Fruit fly (Drosophila melanogaster) whole organism, embryonic: ENCODE data around the gene Nepl14.

ENCODE experiments used
- Ada2b ChIP-seq: fragments of 200-800 bp; sonication (Bioruptor generic); IDR thresholded peaks from 2 replicates; pipeline ENCODE4 v1.3.6; 2022; ENCODE audit warnings: missing biosample characterization, missing genetic modification characterization
- Asciz ChIP-seq: fragments of 200-800 bp; sonication (Bioruptor generic); optimal IDR thresholded peaks from 2 replicates; lab custom pipeline; 2017; ENCODE audit warnings: missing biosample characterization, mild to moderate bottlenecking, missing genetic modification characterization, missing genetic modification reagents
- Bteb2 ChIP-seq: fragments of 200-800 bp; sonication (Bioruptor generic); optimal IDR thresholded peaks from 2 replicates; lab custom pipeline; 2016; ENCODE audit warnings: missing biosample characterization, missing genetic modification characterization
- CG10209 ChIP-seq: fragments of 200-800 bp; sonication (Bioruptor generic); optimal IDR thresholded peaks from 3 replicates; lab custom pipeline; 2017; ENCODE audit warnings: missing biosample characterization, mild to moderate bottlenecking, missing genetic modification characterization, missing genetic modification reagents
- CG10462 ChIP-seq: fragments of 200-800 bp; sonication (Bioruptor generic); optimal IDR thresholded peaks from 2 replicates; lab custom pipeline; 2016; ENCODE audit warnings: missing biosample characterization, missing genetic modification characterization
- CG11085 ChIP-seq: fragments of 200-800 bp; sonication (Bioruptor generic); IDR thresholded peaks from 2 replicates; pipeline ENCODE4 v1.3.6; 2022; ENCODE audit warnings: missing biosample characterization, missing genetic modification characterization
- CG11093 ChIP-seq: fragments of 200-800 bp; sonication (Bioruptor generic); IDR thresholded peaks from 3 replicates; pipeline ENCODE4 v1.3.6; 2022; ENCODE audit warnings: missing biosample characterization, missing genetic modification characterization
- CG12299 ChIP-seq: fragments of 200-800 bp; sonication (Bioruptor generic); optimal IDR thresholded peaks from 2 replicates; lab custom pipeline; 2018; ENCODE audit warnings: missing biosample characterization, mild to moderate bottlenecking, missing genetic modification characterization
- CG13123 ChIP-seq: fragments of 200-800 bp; sonication (Bioruptor generic); optimal IDR thresholded peaks from 2 replicates; lab custom pipeline; 2016; ENCODE audit warnings: missing biosample characterization, missing genetic modification characterization
- CG14441 ChIP-seq: fragments of 200-800 bp; sonication (Bioruptor generic); IDR thresholded peaks from 2 replicates; pipeline ENCODE4 v1.3.6; 2022; ENCODE audit warnings: missing biosample characterization, missing genetic modification characterization
- CG15011 ChIP-seq: fragments of 200-800 bp; sonication (Bioruptor generic); optimal IDR thresholded peaks from 3 replicates; lab custom pipeline; 2018; ENCODE audit warnings: missing biosample characterization, mild to moderate bottlenecking, missing genetic modification characterization
- CG15479 ChIP-seq: fragments of 200-800 bp; sonication (Bioruptor generic); optimal IDR thresholded peaks from 3 replicates; lab custom pipeline; 2019; ENCODE audit warnings: missing biosample characterization, mild to moderate bottlenecking, missing genetic modification characterization, moderate library complexity
- CG15514 ChIP-seq: fragments of 200-800 bp; sonication (Bioruptor generic); optimal IDR thresholded peaks from 3 replicates; lab custom pipeline; 2017; ENCODE audit warnings: missing biosample characterization, missing genetic modification characterization, mild to moderate bottlenecking, moderate library complexity, missing genetic modification reagents
- CG18764 ChIP-seq: fragments of 200-800 bp; sonication (Bioruptor generic); optimal IDR thresholded peaks from 3 replicates; lab custom pipeline; 2016; ENCODE audit warnings: missing biosample characterization, missing genetic modification characterization
- CG31441 ChIP-seq: fragments of 200-800 bp; sonication (Bioruptor generic); IDR thresholded peaks from 2 replicates; pipeline ENCODE4 v1.3.6; 2022; ENCODE audit warnings: missing biosample characterization, missing genetic modification characterization
- CG33557 ChIP-seq: fragments of 200-800 bp; sonication (Bioruptor generic); optimal IDR thresholded peaks from 2 replicates; lab custom pipeline; 2019; ENCODE audit warnings: missing biosample characterization, mild to moderate bottlenecking, missing genetic modification characterization, moderate library complexity
- CG42726 ChIP-seq: fragments of 200-800 bp; sonication (Bioruptor generic); IDR thresholded peaks from 2 replicates; pipeline ENCODE4 v1.3.6; 2022; ENCODE audit warnings: missing biosample characterization, missing genetic modification characterization; ENCODE audit not compliant: partially characterized antibody
- CG5245 ChIP-seq: fragments of 200-800 bp; sonication (Bioruptor generic); optimal IDR thresholded peaks from 3 replicates; lab custom pipeline; 2016; ENCODE audit warnings: missing biosample characterization, missing genetic modification characterization
- CG7963 ChIP-seq: fragments of 200-800 bp; sonication (Bioruptor generic); IDR thresholded peaks from 3 replicates; pipeline ENCODE4 v1.3.6; 2022; ENCODE audit warnings: missing biosample characterization, missing genetic modification characterization; ENCODE audit not compliant: partially characterized antibody
- CG8478 ChIP-seq: fragments of >200 bp; optimal IDR thresholded peaks from 2 replicates; lab custom pipeline; 2018
- CG9609 ChIP-seq: fragments of 200-800 bp; sonication (Bioruptor generic); optimal IDR thresholded peaks from 3 replicates; lab custom pipeline; 2016; ENCODE audit warnings: missing biosample characterization, missing genetic modification characterization
- D19A ChIP-seq: fragments of 200-800 bp; optimal IDR thresholded peaks from 3 replicates; lab custom pipeline; 2019; ENCODE audit warnings: missing biosample characterization, mild to moderate bottlenecking, missing genetic modification characterization, moderate library complexity
- Elba2 ChIP-seq: fragments of 200-800 bp; sonication (Bioruptor generic); optimal IDR thresholded peaks from 3 replicates; lab custom pipeline; 2016; ENCODE audit warnings: missing biosample characterization, missing genetic modification characterization
- Hmr ChIP-seq: fragments of 200-800 bp; sonication (Bioruptor generic); optimal IDR thresholded peaks from 3 replicates; lab custom pipeline; 2017; ENCODE audit warnings: mild to moderate bottlenecking, missing biosample characterization, missing genetic modification reagents, missing genetic modification characterization
- Lpt ChIP-seq: fragments of >200 bp; optimal IDR thresholded peaks from 2 replicates; lab custom pipeline; 2018; ENCODE audit warnings: missing biosample characterization, missing genetic modification characterization
- Meics ChIP-seq: fragments of 200-800 bp; sonication (Bioruptor generic); optimal IDR thresholded peaks from 2 replicates; lab custom pipeline; 2017; ENCODE audit warnings: missing biosample characterization, mild to moderate bottlenecking, missing genetic modification characterization
- Ravus ChIP-seq: fragments of 200-800 bp; sonication (Bioruptor generic); IDR thresholded peaks from 2 replicates; pipeline ENCODE4 v1.3.6; 2022; ENCODE audit warnings: missing biosample characterization, missing genetic modification characterization
- Rx ChIP-seq: fragments of 200-800 bp; sonication (Bioruptor generic); IDR thresholded peaks from 2 replicates; pipeline ENCODE4 v1.3.6; 2022; ENCODE audit warnings: missing biosample characterization, missing genetic modification characterization
- Sry-δ ChIP-seq: fragments of 200-800 bp; sonication (Bioruptor generic); optimal IDR thresholded peaks from 2 replicates; lab custom pipeline; 2016; ENCODE audit warnings: missing biosample characterization, missing genetic modification characterization
- Usf ChIP-seq: fragments of 200-800 bp; sonication (Bioruptor generic); optimal IDR thresholded peaks from 2 replicates; lab custom pipeline; 2017; ENCODE audit warnings: missing genotype, missing biosample characterization, missing genetic modification characterization
- amos ChIP-seq: fragments of 200-800 bp; sonication (Bioruptor generic); IDR thresholded peaks from 2 replicates; pipeline ENCODE4 v1.3.6; 2022; ENCODE audit warnings: missing biosample characterization, missing genetic modification characterization; ENCODE audit not compliant: partially characterized antibody
- chm ChIP-seq: fragments of 200-800 bp; sonication (Bioruptor generic); IDR thresholded peaks from 2 replicates; pipeline ENCODE4 v1.3.6; 2022; ENCODE audit warnings: missing biosample characterization, missing genetic modification characterization
- eve ChIP-seq, 2 experiments: fragments of >200 bp; optimal IDR thresholded peaks; 2 replicates each; lab custom pipeline; 2017; ENCODE audit warnings: missing biosample characterization in 2 of 2, missing genetic modification characterization in 2 of 2
- fd102C ChIP-seq: fragments of 200-800 bp; sonication (Bioruptor generic); optimal IDR thresholded peaks from 2 replicates; lab custom pipeline; 2018; ENCODE audit warnings: missing biosample characterization, mild to moderate bottlenecking, missing genetic modification characterization, moderate library complexity
- gro ChIP-seq: fragments of 200-800 bp; sonication (Bioruptor generic); optimal IDR thresholded peaks from 2 replicates; lab custom pipeline; 2016; ENCODE audit warnings: missing biosample characterization, missing genetic modification characterization
- gsb ChIP-seq: fragments of 200-800 bp; sonication (Bioruptor generic); IDR thresholded peaks from 2 replicates; pipeline ENCODE4 v1.3.6; 2022; ENCODE audit warnings: missing biosample characterization, missing genetic modification characterization
- hth ChIP-seq: fragments of >200 bp; optimal IDR thresholded peaks from 2 replicates; lab custom pipeline; 2017; ENCODE audit warnings: inconsistent platforms
- inv ChIP-seq: fragments of 200-800 bp; sonication (Bioruptor generic); IDR thresholded peaks from 2 replicates; pipeline ENCODE4 v1.3.6; 2022; ENCODE audit warnings: missing biosample characterization, missing genetic modification characterization; ENCODE audit not compliant: partially characterized antibody
- jigr1 ChIP-seq: fragments of 200-800 bp; sonication (Bioruptor generic); IDR thresholded peaks from 3 replicates; pipeline ENCODE4 v1.3.6; 2022; ENCODE audit warnings: missing biosample characterization, missing genetic modification characterization
- nau ChIP-seq: fragments of 200-800 bp; sonication (Bioruptor generic); optimal IDR thresholded peaks from 3 replicates; lab custom pipeline; 2017; ENCODE audit warnings: missing biosample characterization, mild to moderate bottlenecking, missing genetic modification characterization, missing genetic modification reagents
- nerfin-2 ChIP-seq: fragments of 200-800 bp; sonication (Bioruptor generic); IDR thresholded peaks from 2 replicates; pipeline ENCODE4 v1.3.6; 2022; ENCODE audit warnings: missing biosample characterization, missing genetic modification characterization; ENCODE audit not compliant: partially characterized antibody
- pan ChIP-seq, 4 experiments: fragments of >200 bp in 3 of 4; fragments of 200-800 bp in 1 of 4; sonication (Bioruptor generic) in 1 of 4; optimal IDR thresholded peaks in 3 of 4; IDR thresholded peaks in 1 of 4; 2 replicates each; pipeline versions ENCODE4 v1.3.6 to Lab custom; 2017 to 2022; ENCODE audit warnings: missing biosample characterization in 2 of 4, missing genetic modification characterization in 2 of 4, mixed read lengths in 1 of 4
- phol ChIP-seq: fragments of 200-800 bp; sonication (Bioruptor generic); optimal IDR thresholded peaks from 3 replicates; lab custom pipeline; 2018; ENCODE audit warnings: missing biosample characterization, mild to moderate bottlenecking, missing genetic modification characterization, moderate library complexity
- pita ChIP-seq: fragments of 200-800 bp; sonication (Bioruptor generic); optimal IDR thresholded peaks from 2 replicates; lab custom pipeline; 2017; ENCODE audit warnings: missing biosample characterization, mild to moderate bottlenecking, missing genetic modification characterization
- pum ChIP-seq: fragments of 200-800 bp; sonication (Bioruptor generic); optimal IDR thresholded peaks from 2 replicates; lab custom pipeline; 2016; ENCODE audit warnings: missing biosample characterization, missing genetic modification characterization
- shn ChIP-seq: fragments of 200-800 bp; sonication (Bioruptor generic); optimal IDR thresholded peaks from 3 replicates; lab custom pipeline; 2016; ENCODE audit warnings: missing biosample characterization, missing genetic modification characterization
- slbo ChIP-seq: fragments of 200-800 bp; sonication (Bioruptor generic); IDR thresholded peaks from 2 replicates; pipeline ENCODE4 v1.3.6; 2022; ENCODE audit warnings: missing biosample characterization, missing genetic modification characterization
- ssp ChIP-seq: fragments of 200-800 bp; sonication (Bioruptor generic); IDR thresholded peaks from 2 replicates; pipeline ENCODE4 v1.3.6; 2022; ENCODE audit warnings: missing biosample characterization, missing genetic modification characterization
- sug ChIP-seq: fragments of 200-800 bp; optimal IDR thresholded peaks from 2 replicates; lab custom pipeline; 2019; ENCODE audit warnings: missing biosample characterization, mild to moderate bottlenecking, missing genetic modification characterization, moderate library complexity
- zf30C ChIP-seq: fragments of 200-800 bp; sonication (Bioruptor generic); optimal IDR thresholded peaks from 3 replicates; lab custom pipeline; 2018; ENCODE audit warnings: missing biosample characterization, mild to moderate bottlenecking, missing genetic modification characterization

Gene Nepl14

dm6 chr3R:22750534-22750947 is 13.0 kb downstream of the Nepl14 start, which contains the start of the genes rumi, CG7029 and Usp12-46 (continued):
- peak; percentile 44; the same call in 1 of the 2 replicates for TF ChIP-seq CG42726 (GFP tag; lab: Robert Waterston, UW)
- TF ChIP-seq zf30C (GFP tag; lab: Kevin White, UChicago), result no peak
- TF ChIP-seq gsb, result peak; percentile 46; the same call in 1 of the 2 replicates
- no peak for TF ChIP-seq hth (lab: Kevin White, UChicago)
- peak; percentile 68 for TF ChIP-seq CG13123 (GFP tag; lab: Kevin White, UChicago)
- TF ChIP-seq Bteb2, result peak; percentile 90
- TF ChIP-seq ssp, result peak; percentile 75
- TF ChIP-seq Asciz (GFP tag; lab: Kevin White, UChicago), result peak; percentile 44
- TF ChIP-seq nau (GFP tag; lab: Kevin White, UChicago), result no peak
- TF ChIP-seq Ada2b (GFP tag; lab: Robert Waterston, UW), result peak; percentile 81
- TF ChIP-seq CG11085 (GFP tag; lab: Robert Waterston, UW), result 0 out of 2 replicates have a peak, but pooled peaks have one; percentile 29
- TF ChIP-seq CG10209, result peak; percentile 84
- peak; percentile 71 for TF ChIP-seq Elba2 (GFP tag; lab: Kevin White, UChicago)
- peak; percentile 73 for TF ChIP-seq CG10462 (GFP tag; lab: Kevin White, UChicago)
- TF ChIP-seq CG9609, result peak; percentile 87
- peak; percentile 84 for TF ChIP-seq CG14441 (GFP tag; lab: Robert Waterston, UW)
- TF ChIP-seq CG5245 (GFP tag; lab: Kevin White, UChicago), result peak; percentile 71
- peak; percentile 32; the same call in 1 of the 3 replicates for TF ChIP-seq jigr1 (GFP tag; lab: Robert Waterston, UW)
- TF ChIP-seq CG7963 (GFP tag; lab: Robert Waterston, UW), result 0 out of 3 replicates have a peak, but pooled peaks have one; percentile 62
- TF ChIP-seq CG15479 (GFP tag; lab: Kevin White, UChicago), result no peak
- peak; percentile 86 for TF ChIP-seq sug (tag; lab: Kevin White, UChicago)
- no peak for TF ChIP-seq CG15011 (GFP tag; lab: Kevin White, UChicago)
- TF ChIP-seq CG33557 (GFP tag; lab: Kevin White, UChicago), result peak; percentile 84
- peak; percentile 89 for TF ChIP-seq shn (GFP tag; lab: Kevin White, UChicago)
- TF ChIP-seq Ravus (GFP tag; lab: Robert Waterston, UW), result peak; percentile 30
- peak; percentile 76 for TF ChIP-seq fd102C (GFP tag; lab: Kevin White, UChicago)
- peak; percentile 53; the same call in 1 of the 2 replicates for TF ChIP-seq nerfin-2 (GFP tag; lab: Robert Waterston, UW)
- peak; percentile 82 for TF ChIP-seq Sry-δ
- TF ChIP-seq CG15514 (GFP tag; lab: Kevin White, UChicago), result peak; percentile 73
- TF ChIP-seq CG11093, result peak; percentile 28; the same call in 1 of the 3 replicates
- TF ChIP-seq inv (GFP tag; lab: Robert Waterston, UW), result peak; percentile 64
- TF ChIP-seq Meics (GFP tag; lab: Kevin White, UChicago), result peak; percentile 75
- peak; percentile 68 for TF ChIP-seq CG18764 (GFP tag; lab: Kevin White, UChicago)
- no peak for TF ChIP-seq eve (GFP tag; optimal IDR thresholded peaks at IDR 0.05; lab: Kevin White, UChicago)
- peak; percentile 83 for TF ChIP-seq Hmr (GFP tag; lab: Kevin White, UChicago)
- TF ChIP-seq gro (GFP tag; lab: Kevin White, UChicago), result peak; percentile 91
- TF ChIP-seq chm (GFP tag; lab: Robert Waterston, UW), result peak; percentile 79; the same call in 1 of the 2 replicates
- TF ChIP-seq D19A (tag; lab: Kevin White, UChicago), result no peak
- TF ChIP-seq amos, result peak; percentile 72
- TF ChIP-seq Lpt (GFP tag; lab: Kevin White, UChicago), result no peak
- TF ChIP-seq CG8478 (lab: Kevin White, UChicago), result no peak
- peak; percentile 70 for TF ChIP-seq Usf (GFP tag; lab: Kevin White, UChicago)
- no peak for TF ChIP-seq pita
- peak; percentile 94 for TF ChIP-seq CG31441 (GFP tag; lab: Robert Waterston, UW)
- TF ChIP-seq slbo (GFP tag; lab: Robert Waterston, UW), result peak; percentile 93
- TF ChIP-seq pan (optimal IDR thresholded peaks at IDR 0.05; lab: Kevin White, UChicago), result no peak
- peak in 1 of 2 experiments; percentile 88 for TF ChIP-seq pan (GFP tag; optimal IDR thresholded peaks at IDR 0.05 in 1 of 2, IDR thresholded peaks at IDR 0.05 in 1 of 2)
- peak; percentile 80 for TF ChIP-seq Rx (GFP tag; lab: Robert Waterston, UW)
- peak; percentile 79 for TF ChIP-seq CG12299 (tag; lab: Kevin White, UChicago)
- peak; percentile 90 for TF ChIP-seq phol (tag; lab: Kevin White, UChicago)
- peak; percentile 89 for TF ChIP-seq pum
